Fruit fly (Drosophila melanogaster) whole organism, embryonic: Measurements from ENCODE around the gene SppL.

Source experiments
- CG10147 ChIP-seq: fragments of 200-800 bp; sonication (Bioruptor generic); optimal IDR thresholded peaks from 2 replicates; lab custom pipeline; 2019; ENCODE audit warnings: missing biosample characterization, mild to moderate bottlenecking, missing genetic modification characterization, moderate library complexity
- CG11093 ChIP-seq: fragments of 200-800 bp; sonication (Bioruptor generic); IDR thresholded peaks from 3 replicates; pipeline ENCODE4 v1.3.6; 2022; ENCODE audit warnings: missing biosample characterization, missing genetic modification characterization
- CG11695 ChIP-seq: fragments of 200-800 bp; sonication (Bioruptor generic); IDR thresholded peaks from 3 replicates; pipeline ENCODE4 v1.3.6; 2022; ENCODE audit warnings: missing biosample characterization, missing genetic modification characterization
- CG12236 ChIP-seq: fragments of 200-800 bp; sonication (Bioruptor generic); optimal IDR thresholded peaks from 2 replicates; lab custom pipeline; 2016; ENCODE audit warnings: missing biosample characterization, missing genetic modification characterization
- CG12391 ChIP-seq: fragments of 200-800 bp; sonication (Bioruptor generic); optimal IDR thresholded peaks from 3 replicates; lab custom pipeline; 2018; ENCODE audit warnings: missing biosample characterization, mild to moderate bottlenecking, missing genetic modification characterization, moderate library complexity
- CG13424 ChIP-seq: fragments of 200-800 bp; sonication (Bioruptor generic); optimal IDR thresholded peaks from 2 replicates; lab custom pipeline; 2019; ENCODE audit warnings: missing biosample characterization, mild to moderate bottlenecking, missing genetic modification characterization, moderate library complexity
- CG14441 ChIP-seq: fragments of 200-800 bp; sonication (Bioruptor generic); IDR thresholded peaks from 2 replicates; pipeline ENCODE4 v1.3.6; 2022; ENCODE audit warnings: missing biosample characterization, missing genetic modification characterization
- CG14667 ChIP-seq: fragments of 200-800 bp; sonication (Bioruptor generic); IDR thresholded peaks from 2 replicates; pipeline ENCODE4 v1.3.6; 2022; ENCODE audit warnings: missing biosample characterization, missing genetic modification characterization
- CG17912 ChIP-seq: fragments of 200-800 bp; sonication (Bioruptor generic); optimal IDR thresholded peaks from 2 replicates; lab custom pipeline; 2018; ENCODE audit warnings: missing biosample characterization, mild to moderate bottlenecking, missing genetic modification characterization
- CG2120 ChIP-seq: fragments of 200-800 bp; sonication (Bioruptor generic); optimal IDR thresholded peaks from 3 replicates; lab custom pipeline; 2016; ENCODE audit warnings: missing biosample characterization, missing genetic modification characterization
- CG2875 ChIP-seq: fragments of 200-800 bp; sonication (Bioruptor generic); optimal IDR thresholded peaks from 2 replicates; lab custom pipeline; 2017; ENCODE audit warnings: missing biosample characterization, mild to moderate bottlenecking, missing genetic modification characterization, missing genetic modification reagents
- CG32767 ChIP-seq: fragments of 200-800 bp; sonication (Bioruptor generic); IDR thresholded peaks from 2 replicates; pipeline ENCODE4 v1.3.6; 2022; ENCODE audit warnings: missing biosample characterization, missing genetic modification characterization
- CG32772 ChIP-seq: fragments of 200-800 bp; sonication (Bioruptor generic); IDR thresholded peaks from 2 replicates; pipeline ENCODE4 v1.3.6; 2022; ENCODE audit warnings: missing biosample characterization, missing genetic modification characterization
- CG34224 ChIP-seq: fragments of 200-800 bp; sonication (Bioruptor generic); IDR thresholded peaks from 3 replicates; pipeline ENCODE4 v1.3.6; 2022; ENCODE audit warnings: missing biosample characterization, missing genetic modification characterization; ENCODE audit not compliant: partially characterized antibody
- CG4424 ChIP-seq: fragments of 200-800 bp; sonication (Bioruptor generic); optimal IDR thresholded peaks from 3 replicates; lab custom pipeline; 2016; ENCODE audit warnings: missing biosample characterization, missing genetic modification characterization
- CG7556 ChIP-seq: fragments of 200-800 bp; sonication (Bioruptor generic); optimal IDR thresholded peaks from 2 replicates; lab custom pipeline; 2017; ENCODE audit warnings: missing biosample characterization, mild to moderate bottlenecking, missing genetic modification characterization
- CG8765 ChIP-seq: fragments of 200-800 bp; sonication (Bioruptor generic); IDR thresholded peaks from 2 replicates; pipeline ENCODE4 v1.3.6; 2022; ENCODE audit warnings: missing biosample characterization, missing genetic modification characterization
- CG8924 ChIP-seq: fragments of 200-800 bp; optimal IDR thresholded peaks from 3 replicates; lab custom pipeline; 2019; ENCODE audit warnings: missing biosample characterization, mild to moderate bottlenecking, missing genetic modification characterization, moderate library complexity
- CG9727 ChIP-seq: fragments of 200-800 bp; sonication (Bioruptor generic); optimal IDR thresholded peaks from 3 replicates; lab custom pipeline; 2017; ENCODE audit warnings: missing biosample characterization, mild to moderate bottlenecking, missing genetic modification characterization
- Deaf1 ChIP-seq: fragments of 200-800 bp; optimal IDR thresholded peaks from 3 replicates; lab custom pipeline; 2019; ENCODE audit warnings: missing biosample characterization, mild to moderate bottlenecking, missing genetic modification characterization, moderate library complexity
- Dip3 ChIP-seq: fragments of 200-800 bp; sonication (Bioruptor generic); optimal IDR thresholded peaks from 3 replicates; lab custom pipeline; 2016; ENCODE audit warnings: missing biosample characterization, missing genetic modification characterization
- Dp ChIP-seq: fragments of 200-800 bp; sonication (Bioruptor generic); optimal IDR thresholded peaks from 2 replicates; lab custom pipeline; 2018; ENCODE audit warnings: missing biosample characterization, mild to moderate bottlenecking, missing genetic modification characterization, moderate library complexity
- E2f1 ChIP-seq: fragments of 200-800 bp; sonication (Bioruptor generic); IDR thresholded peaks from 2 replicates; pipeline ENCODE4 v1.3.6; 2022; ENCODE audit warnings: missing biosample characterization, missing genetic modification characterization
- ERR ChIP-seq: fragments of 200-800 bp; sonication (Bioruptor generic); optimal IDR thresholded peaks from 2 replicates; lab custom pipeline; 2016; ENCODE audit warnings: missing biosample characterization, missing genetic modification characterization
- Ets65A ChIP-seq: fragments of 200-800 bp; sonication (Bioruptor generic); peaks from one replicate; lab custom pipeline; 2016; ENCODE audit warnings: missing biosample characterization, missing genetic modification characterization
- Gsc ChIP-seq: fragments of 200-800 bp; sonication (Bioruptor generic); IDR thresholded peaks from 2 replicates; pipeline ENCODE4 v1.3.6; 2022; ENCODE audit warnings: missing biosample characterization, missing genetic modification characterization
- Lhr ChIP-seq: fragments of 200-800 bp; sonication (Bioruptor generic); optimal IDR thresholded peaks from 3 replicates; lab custom pipeline; 2017; ENCODE audit warnings: mild to moderate bottlenecking, missing biosample characterization, missing genetic modification reagents, missing genetic modification characterization
- Meics ChIP-seq: fragments of 200-800 bp; sonication (Bioruptor generic); optimal IDR thresholded peaks from 2 replicates; lab custom pipeline; 2017; ENCODE audit warnings: missing biosample characterization, mild to moderate bottlenecking, missing genetic modification characterization
- NK7.1 ChIP-seq: fragments of 200-800 bp; sonication (Bioruptor generic); optimal IDR thresholded peaks from 3 replicates; lab custom pipeline; 2016; ENCODE audit warnings: missing biosample characterization, missing genetic modification characterization
- NfI ChIP-seq: fragments of 200-800 bp; sonication (Bioruptor generic); optimal IDR thresholded peaks from 3 replicates; lab custom pipeline; 2018; ENCODE audit warnings: missing biosample characterization, mild to moderate bottlenecking, missing genetic modification characterization, moderate library complexity
- Poxn ChIP-seq: fragments of 200-800 bp; sonication (Bioruptor generic); IDR thresholded peaks from 2 replicates; pipeline ENCODE4 v1.3.6; 2022; ENCODE audit warnings: missing biosample characterization, missing genetic modification characterization
- Taf1 ChIP-seq: fragments of 200-800 bp; sonication (Bioruptor generic); IDR thresholded peaks from 2 replicates; pipeline ENCODE4 v1.3.6; 2022; ENCODE audit warnings: missing biosample characterization, missing genetic modification characterization
- Xbp1 ChIP-seq: fragments of 200-800 bp; sonication (Bioruptor generic); optimal IDR thresholded peaks from 3 replicates; lab custom pipeline; 2016; ENCODE audit warnings: missing biosample characterization, mild to moderate bottlenecking, missing genetic modification characterization
- chinmo ChIP-seq: fragments of 200-800 bp; sonication (Bioruptor generic); IDR thresholded peaks from 4 replicates; pipeline ENCODE4 v1.3.6; 2022; ENCODE audit warnings: missing biosample characterization, missing genetic modification characterization; ENCODE audit not compliant: partially characterized antibody
- dm ChIP-seq: fragments of 200-800 bp; sonication (Bioruptor generic); optimal IDR thresholded peaks from 3 replicates; lab custom pipeline; 2016; ENCODE audit warnings: missing biosample characterization, missing genetic modification characterization
- eve ChIP-seq, 2 experiments: fragments of >200 bp; optimal IDR thresholded peaks; 2 replicates each; lab custom pipeline; 2017; ENCODE audit warnings: missing biosample characterization in 2 of 2, missing genetic modification characterization in 2 of 2
- gfzf ChIP-seq: fragments of 200-800 bp; sonication (Bioruptor generic); optimal IDR thresholded peaks from 2 replicates; lab custom pipeline; 2016; ENCODE audit warnings: missing biosample characterization, mild to moderate bottlenecking, missing genetic modification characterization, moderate library complexity
- ind ChIP-seq: fragments of 200-800 bp; sonication (Bioruptor generic); optimal IDR thresholded peaks from 3 replicates; lab custom pipeline; 2016; ENCODE audit warnings: missing biosample characterization, missing genetic modification characterization
- inv ChIP-seq: fragments of 200-800 bp; sonication (Bioruptor generic); IDR thresholded peaks from 2 replicates; pipeline ENCODE4 v1.3.6; 2022; ENCODE audit warnings: missing biosample characterization, missing genetic modification characterization; ENCODE audit not compliant: partially characterized antibody
- kah ChIP-seq: fragments of 200-800 bp; sonication (Bioruptor generic); optimal IDR thresholded peaks from 2 replicates; lab custom pipeline; 2018; ENCODE audit warnings: missing biosample characterization, mild to moderate bottlenecking, missing genetic modification characterization
- nau ChIP-seq: fragments of 200-800 bp; sonication (Bioruptor generic); optimal IDR thresholded peaks from 3 replicates; lab custom pipeline; 2017; ENCODE audit warnings: missing biosample characterization, mild to moderate bottlenecking, missing genetic modification characterization, missing genetic modification reagents
- odd ChIP-seq: fragments of 200-800 bp; sonication (Bioruptor generic); optimal IDR thresholded peaks from 2 replicates; lab custom pipeline; 2017; ENCODE audit warnings: missing biosample characterization, mild to moderate bottlenecking, missing genetic modification characterization
- pho ChIP-seq: fragments of 200-800 bp; sonication (Bioruptor generic); optimal IDR thresholded peaks from 2 replicates; lab custom pipeline; 2016; ENCODE audit warnings: missing biosample characterization, missing genetic modification characterization
- pita ChIP-seq: fragments of 200-800 bp; sonication (Bioruptor generic); optimal IDR thresholded peaks from 2 replicates; lab custom pipeline; 2017; ENCODE audit warnings: missing biosample characterization, mild to moderate bottlenecking, missing genetic modification characterization
- sna ChIP-seq: fragments of 200-800 bp; sonication (Bioruptor generic); IDR thresholded peaks from 2 replicates; pipeline ENCODE4 v1.3.6; 2022; ENCODE audit warnings: missing biosample characterization, missing genetic modification characterization; ENCODE audit not compliant: partially characterized antibody
- tgo ChIP-seq: fragments of 200-800 bp; sonication (Bioruptor generic); IDR thresholded peaks from 3 replicates; pipeline ENCODE4 v1.3.6; 2022; ENCODE audit warnings: missing biosample characterization, missing genetic modification characterization
- toy ChIP-seq: fragments of 200-800 bp; sonication (Bioruptor generic); IDR thresholded peaks from 2 replicates; pipeline ENCODE4 v1.3.6; 2022; ENCODE audit warnings: missing biosample characterization, missing genetic modification characterization
- wek ChIP-seq: fragments of 200-800 bp; sonication (Bioruptor generic); optimal IDR thresholded peaks from 3 replicates; lab custom pipeline; 2018; ENCODE audit warnings: missing biosample characterization, mild to moderate bottlenecking, missing genetic modification characterization, moderate library complexity
- wor ChIP-seq: fragments of 200-800 bp; sonication (Bioruptor generic); IDR thresholded peaks from 2 replicates; pipeline ENCODE4 v1.3.6; 2022; ENCODE audit warnings: missing biosample characterization, missing genetic modification characterization
- zen ChIP-seq: fragments of 200-800 bp; sonication (Bioruptor generic); optimal IDR thresholded peaks from 3 replicates; lab custom pipeline; 2018; ENCODE audit warnings: missing biosample characterization, mild to moderate bottlenecking, missing genetic modification characterization, moderate library complexity

The SppL gene

dm6 chr3R:25888307-25889075, 6.7 kb downstream of the SppL start, which contains the start of gene Lnk (continued):
- TF ChIP-seq CG12391 (tag; lab: Kevin White, UChicago) (peak; percentile 22), Xbp1 (GFP tag; lab: Kevin White, UChicago) (peak; percentile 18), Dp (GFP tag; lab: Kevin White, UChicago) (peak; percentile 96), CG8924 (peak; percentile 57), Ets65A (GFP tag; lab: Kevin White, UChicago) (no peak), inv (peak; percentile 83), Taf1 (GFP tag; lab: Robert Waterston, UW) (no peak), CG17912 (GFP tag; lab: Kevin White, UChicago) (peak; percentile 18), wor (no peak), chinmo (GFP tag; lab: Robert Waterston, UW) (peak; percentile 90), pho (peak; percentile 26), wek (peak; percentile 4), CG14667 (GFP tag; lab: Robert Waterston, UW) (no peak), CG7556 (GFP tag; lab: Kevin White, UChicago) (no peak)

- no peak for TF ChIP-seq E2f1 (GFP tag; lab: Robert Waterston, UW)
- no peak for TF ChIP-seq tgo (GFP tag; lab: Robert Waterston, UW)
- TF ChIP-seq Gsc (GFP tag; lab: Robert Waterston, UW): no peak
- no peak for TF ChIP-seq toy (GFP tag; lab: Robert Waterston, UW)
- no peak for TF ChIP-seq nau (GFP tag; lab: Kevin White, UChicago)
- no peak for TF ChIP-seq ERR (GFP tag; lab: Kevin White, UChicago)
- no peak for TF ChIP-seq CG10147
- TF ChIP-seq eve (GFP tag; optimal IDR thresholded peaks at IDR 0.05; lab: Kevin White, UChicago): no peak
- peak; percentile 85 for TF ChIP-seq gfzf (GFP tag; lab: Kevin White, UChicago)
- TF ChIP-seq kah (GFP tag; lab: Kevin White, UChicago): no peak
- no peak for TF ChIP-seq zen (tag; lab: Kevin White, UChicago)
- TF ChIP-seq CG4424 (GFP tag; lab: Kevin White, UChicago): no peak
- TF ChIP-seq CG11093 (GFP tag; lab: Robert Waterston, UW): no peak
- no peak for TF ChIP-seq CG2875 (GFP tag; lab: Kevin White, UChicago)
- TF ChIP-seq pita (GFP tag; lab: Kevin White, UChicago): peak; percentile 58
- TF ChIP-seq CG9727 (GFP tag; lab: Kevin White, UChicago): no peak
- TF ChIP-seq sna (GFP tag; lab: Robert Waterston, UW): no peak
- no peak for TF ChIP-seq CG11695 (GFP tag; lab: Robert Waterston, UW)
- TF ChIP-seq CG17912 (GFP tag; lab: Kevin White, UChicago): no peak
- TF ChIP-seq Poxn (GFP tag; lab: Robert Waterston, UW): no peak
- no peak for TF ChIP-seq CG7556 (GFP tag; lab: Kevin White, UChicago)
- TF ChIP-seq CG8765 (GFP tag; lab: Robert Waterston, UW): no peak
- no peak for TF ChIP-seq dm (GFP tag; lab: Kevin White, UChicago)
- TF ChIP-seq Lhr (GFP tag; lab: Kevin White, UChicago): peak; percentile 53
- TF ChIP-seq ind (GFP tag; lab: Kevin White, UChicago): no peak
- TF ChIP-seq Meics (GFP tag; lab: Kevin White, UChicago): no peak
- TF ChIP-seq NfI (GFP tag; lab: Kevin White, UChicago): no peak
- no peak for TF ChIP-seq CG13424 (tag; lab: Kevin White, UChicago)
- no peak for TF ChIP-seq Dip3 (GFP tag; lab: Kevin White, UChicago)
- no peak for TF ChIP-seq NK7.1 (GFP tag; lab: Kevin White, UChicago)
- TF ChIP-seq CG32772 (GFP tag; lab: Robert Waterston, UW): no peak
- TF ChIP-seq CG2120 (GFP tag; lab: Kevin White, UChicago): no peak
- TF ChIP-seq Deaf1 (tag; lab: Kevin White, UChicago): no peak
- TF ChIP-seq odd: no peak
- no peak for TF ChIP-seq CG32767 (GFP tag; lab: Robert Waterston, UW)
- no peak for TF ChIP-seq CG12236
- TF ChIP-seq CG34224 (GFP tag; lab: Robert Waterston, UW): no peak
- no peak for TF ChIP-seq CG14441 (GFP tag; lab: Robert Waterston, UW)
Measured at dm6 chr3R:25893272-25893671, 11.5 kb downstream of the SppL start, which contains the start of gene CG5913. CG5913 (plus strand) TSS chr3R:25893495.
